Worm (Caenorhabditis elegans) whole organism, young adult: ENCODE measurements around the gene bgal-1.

Experiments
- C17E4.6 ChIP-seq: fragments of 200-800 bp; sonication (Bioruptor generic); IDR thresholded peaks from 2 replicates; pipeline ENCODE4 v1.3.6; 2022; ENCODE audit warnings: missing genetic modification reagents, missing genetic modification characterization, missing compliant biosample characterization
- D2030.7 ChIP-seq: fragments of 200-800 bp; sonication (Bioruptor generic); IDR thresholded peaks from 2 replicates; pipeline ENCODE4 v1.3.6; 2022; ENCODE audit warnings: missing genetic modification reagents, missing genetic modification characterization, missing compliant biosample characterization
- F49E8.2 ChIP-seq: sonication (generic microtip); optimal IDR thresholded peaks from 3 replicates; lab custom pipeline; 2017; ENCODE audit warnings: missing genetic modification characterization, mild to moderate bottlenecking, missing compliant biosample characterization, antibody characterized with exemption, moderate library complexity; ENCODE audit not compliant: insufficient read depth
- K11D2.4 ChIP-seq: fragments of 200-800 bp; sonication (Bioruptor generic); IDR thresholded peaks from 2 replicates; pipeline ENCODE4 v1.3.6; 2022; ENCODE audit warnings: missing genetic modification reagents, missing genetic modification characterization, missing compliant biosample characterization
- Y56A3A.18 ChIP-seq: fragments of 200-800 bp; sonication (Bioruptor generic); IDR thresholded peaks from 2 replicates; pipeline ENCODE4 v1.3.6; 2022; ENCODE audit warnings: missing genetic modification reagents, missing genetic modification characterization, missing compliant biosample characterization
- dpl-1 ChIP-seq: fragments of 150-350 bp; optimal IDR thresholded peaks from 2 replicates; lab custom pipeline; 2014; ENCODE audit warnings: missing biosample characterization, missing genetic modification reagents, missing genetic modification characterization
- pha-4 ChIP-seq: fragments of 150-350 bp; sonication (generic microtip); optimal IDR thresholded peaks from 2 replicates; lab custom pipeline; 2014; ENCODE audit warnings: missing biosample characterization, missing genetic modification reagents, missing genetic modification characterization
- snpc-4 ChIP-seq, 5 experiments: fragments of 150-350 bp in 1 of 5; sonication (generic microtip) in 4 of 5; optimal IDR thresholded peaks; 2 replicates each; lab custom pipeline; 2014 to 2018; ENCODE audit warnings: missing genetic modification characterization in 5 of 5, missing biosample characterization in 3 of 5, antibody characterized with exemption in 2 of 5, mild to moderate bottlenecking in 2 of 5, missing compliant biosample characterization in 2 of 5, missing genotype in 2 of 5, moderate library complexity in 2 of 5, missing genetic modification reagents in 1 of 5
- tlf-1 ChIP-seq: fragments of 200-800 bp; sonication (Bioruptor generic); optimal IDR thresholded peaks from 2 replicates; lab custom pipeline; 2018; ENCODE audit warnings: mild to moderate bottlenecking, missing genetic modification characterization, missing compliant biosample characterization

- no peak for TF ChIP-seq dpl-1 (GFP tag; lab: Kevin White, UChicago)
- no peak for TF ChIP-seq tlf-1
- no peak for TF ChIP-seq snpc-4 (GFP tag; optimal IDR thresholded peaks at IDR 0.05; lab: Kevin White, UChicago)
- TF ChIP-seq snpc-4 (tag; optimal IDR thresholded peaks at IDR 0.05; lab: Kevin White, UChicago): no peak
- TF ChIP-seq F49E8.2 (tag; lab: Kevin White, UChicago): no peak
- no peak for TF ChIP-seq K11D2.4
- no peak for TF ChIP-seq Y56A3A.18 (GFP tag; lab: Robert Waterston, UW)
- no peak for TF ChIP-seq pha-4 (tag; lab: Kevin White, UChicago)
- no peak for TF ChIP-seq D2030.7 (GFP tag; lab: Robert Waterston, UW)
- TF ChIP-seq C17E4.6 (GFP tag; lab: Robert Waterston, UW): no peak
These were observed 48.2 kb downstream of the bgal-1 start, which contains the start of gene gpa-1 for ce11 chrV:11177577-11177976.
